Fruit fly (Drosophila melanogaster) whole organism, prepupa: ENCODE results near the gene Nse1.

Experiments used
- Blimp-1 ChIP-seq: fragments of 200-800 bp; sonication (Bioruptor generic); optimal IDR thresholded peaks from 3 replicates; lab custom pipeline; 2017; ENCODE audit warnings: missing biosample characterization, missing genetic modification characterization, mild to moderate bottlenecking, moderate library complexity, missing genetic modification reagents
- CG10631 ChIP-seq: fragments of 200-800 bp; sonication (Bioruptor generic); optimal IDR thresholded peaks from 2 replicates; lab custom pipeline; 2016; ENCODE audit warnings: missing biosample characterization, missing genetic modification characterization
- CG11902 ChIP-seq: fragments of 200-800 bp; sonication (Bioruptor generic); optimal IDR thresholded peaks from 3 replicates; lab custom pipeline; 2016; ENCODE audit warnings: missing biosample characterization, missing genetic modification characterization
- CG15336 ChIP-seq: fragments of 200-800 bp; sonication (Bioruptor generic); IDR thresholded peaks from 2 replicates; pipeline ENCODE4 v1.3.6; 2022; ENCODE audit warnings: missing biosample characterization, missing genetic modification characterization
- CG1621 ChIP-seq: fragments of 200-800 bp; sonication (Bioruptor generic); optimal IDR thresholded peaks from 3 replicates; lab custom pipeline; 2018; ENCODE audit warnings: missing biosample characterization, mild to moderate bottlenecking, missing genetic modification characterization
- CG16779 ChIP-seq: fragments of 200-800 bp; sonication (Bioruptor generic); optimal IDR thresholded peaks from 3 replicates; lab custom pipeline; 2017; ENCODE audit warnings: missing biosample characterization, mild to moderate bottlenecking, missing genetic modification characterization
- CG3032 ChIP-seq: fragments of 200-800 bp; optimal IDR thresholded peaks from 2 replicates; lab custom pipeline; 2019; ENCODE audit warnings: missing biosample characterization, mild to moderate bottlenecking, missing genetic modification characterization, moderate library complexity
- CG3919 ChIP-seq: fragments of 200-800 bp; sonication (Bioruptor generic); optimal IDR thresholded peaks from 3 replicates; lab custom pipeline; 2016; ENCODE audit warnings: missing biosample characterization, missing genetic modification characterization
- CG4318 ChIP-seq: fragments of 200-800 bp; sonication (Bioruptor generic); optimal IDR thresholded peaks from 3 replicates; lab custom pipeline; 2017; ENCODE audit warnings: missing biosample characterization, mild to moderate bottlenecking, missing genetic modification characterization
- CG6163 ChIP-seq: fragments of 200-800 bp; sonication (Bioruptor generic); IDR thresholded peaks from 3 replicates; pipeline ENCODE4 v1.3.6; 2022; ENCODE audit warnings: missing biosample characterization, missing genetic modification characterization
- CG6276 ChIP-seq: fragments of 200-800 bp; sonication (Bioruptor generic); optimal IDR thresholded peaks from 2 replicates; lab custom pipeline; 2017; ENCODE audit warnings: missing biosample characterization, mild to moderate bottlenecking, missing genetic modification characterization
- CG6808 ChIP-seq: fragments of 200-800 bp; sonication (Bioruptor generic); optimal IDR thresholded peaks from 3 replicates; lab custom pipeline; 2017; ENCODE audit warnings: missing biosample characterization, missing genetic modification characterization, mild to moderate bottlenecking, moderate library complexity, missing genetic modification reagents
- CG6854 ChIP-seq: fragments of 200-800 bp; sonication (Bioruptor generic); optimal IDR thresholded peaks from 2 replicates; lab custom pipeline; 2017; ENCODE audit warnings: missing biosample characterization, mild to moderate bottlenecking, missing genetic modification characterization
- CG7368 ChIP-seq: fragments of 200-800 bp; sonication (Bioruptor generic); optimal IDR thresholded peaks from 3 replicates; lab custom pipeline; 2016; ENCODE audit warnings: missing biosample characterization, missing genetic modification characterization
- CG8119 ChIP-seq: fragments of 200-800 bp; sonication (Bioruptor generic); IDR thresholded peaks from 3 replicates; pipeline ENCODE4 v1.3.6; 2022; ENCODE audit warnings: missing biosample characterization, missing genetic modification characterization
- CG8319 ChIP-seq: fragments of 200-800 bp; sonication (Bioruptor generic); optimal IDR thresholded peaks from 3 replicates; lab custom pipeline; 2016; ENCODE audit warnings: missing biosample characterization, missing genetic modification characterization
- CG8632 ChIP-seq: fragments of 200-800 bp; sonication (Bioruptor generic); optimal IDR thresholded peaks from 3 replicates; lab custom pipeline; 2016; ENCODE audit warnings: missing biosample characterization, missing genetic modification characterization
- CG9139 ChIP-seq: fragments of 200-800 bp; sonication (Bioruptor generic); optimal IDR thresholded peaks from 3 replicates; lab custom pipeline; 2017; ENCODE audit warnings: missing biosample characterization, mild to moderate bottlenecking, missing genetic modification characterization
- Eip75B ChIP-seq: fragments of 200-800 bp; sonication (Bioruptor generic); optimal IDR thresholded peaks from 3 replicates; lab custom pipeline; 2016; ENCODE audit warnings: missing biosample characterization, missing genetic modification characterization
- Eip78C ChIP-seq: fragments of 200-800 bp; sonication (Bioruptor generic); peaks from one replicate; lab custom pipeline; 2016; ENCODE audit warnings: missing biosample characterization, missing genetic modification characterization
- Ets21C ChIP-seq: fragments of 200-800 bp; sonication (Bioruptor generic); optimal IDR thresholded peaks from 3 replicates; lab custom pipeline; 2016; ENCODE audit warnings: missing biosample characterization, missing genetic modification characterization
- Ets96B ChIP-seq: fragments of 200-800 bp; optimal IDR thresholded peaks from 2 replicates; lab custom pipeline; 2019; ENCODE audit warnings: missing biosample characterization, mild to moderate bottlenecking, missing genetic modification characterization, moderate library complexity
- Gug ChIP-seq: fragments of 200-800 bp; sonication (Bioruptor generic); IDR thresholded peaks from 2 replicates; pipeline ENCODE4 v1.3.6; 2022; ENCODE audit warnings: missing biosample characterization, missing genetic modification characterization
- Hr38 ChIP-seq: sonication (Bioruptor generic); optimal IDR thresholded peaks from 2 replicates; lab custom pipeline; 2016; ENCODE audit warnings: missing biosample characterization, missing genetic modification characterization
- Met ChIP-seq: fragments of 200-800 bp; sonication (Bioruptor generic); optimal IDR thresholded peaks from 3 replicates; lab custom pipeline; 2016; ENCODE audit warnings: missing biosample characterization, missing genetic modification characterization
- Smox ChIP-seq: fragments of 200-800 bp; sonication (Bioruptor generic); optimal IDR thresholded peaks from 3 replicates; lab custom pipeline; 2016; ENCODE audit warnings: missing biosample characterization, missing genetic modification characterization
- Sox102F ChIP-seq: fragments of 200-800 bp; sonication (Bioruptor generic); optimal IDR thresholded peaks from 2 replicates; lab custom pipeline; 2016; ENCODE audit warnings: missing biosample characterization, mild to moderate bottlenecking, missing genetic modification characterization
- Sox14 ChIP-seq: fragments of 200-800 bp; sonication (Bioruptor generic); optimal IDR thresholded peaks from 3 replicates; lab custom pipeline; 2016; ENCODE audit warnings: missing biosample characterization, missing genetic modification characterization
- Sox15 ChIP-seq: fragments of 200-800 bp; sonication (Bioruptor generic); optimal IDR thresholded peaks from 3 replicates; lab custom pipeline; 2016; ENCODE audit warnings: missing biosample characterization, missing genetic modification characterization
- achi ChIP-seq: fragments of 200-800 bp; sonication (Bioruptor generic); optimal IDR thresholded peaks from 3 replicates; lab custom pipeline; 2016; ENCODE audit warnings: missing biosample characterization, missing genetic modification characterization
- cyc ChIP-seq: fragments of 200-800 bp; sonication (Bioruptor generic); optimal IDR thresholded peaks from 3 replicates; lab custom pipeline; 2016; ENCODE audit warnings: missing biosample characterization, missing genetic modification characterization
- eg ChIP-seq: fragments of 200-800 bp; sonication (Bioruptor generic); IDR thresholded peaks from 3 replicates; pipeline ENCODE4 v1.3.6; 2022; ENCODE audit warnings: missing biosample characterization, missing genetic modification characterization
- fd59A ChIP-seq: fragments of 200-800 bp; sonication (Bioruptor generic); optimal IDR thresholded peaks from 2 replicates; lab custom pipeline; 2017; ENCODE audit warnings: missing biosample characterization, mild to moderate bottlenecking, missing genetic modification characterization, missing genetic modification reagents
- fd85E ChIP-seq: fragments of 200-800 bp; sonication (Bioruptor generic); optimal IDR thresholded peaks from 3 replicates; lab custom pipeline; 2016; ENCODE audit warnings: missing biosample characterization, missing genetic modification characterization
- fkh ChIP-seq: fragments of 200-800 bp; sonication (Bioruptor generic); optimal IDR thresholded peaks from 3 replicates; lab custom pipeline; 2017; ENCODE audit warnings: missing biosample characterization, mild to moderate bottlenecking, missing genetic modification characterization, moderate library complexity
- lz ChIP-seq: fragments of 200-800 bp; sonication (Bioruptor generic); optimal IDR thresholded peaks from 3 replicates; lab custom pipeline; 2016; ENCODE audit warnings: missing biosample characterization, missing genetic modification characterization
- net ChIP-seq: fragments of 200-800 bp; sonication (Bioruptor generic); optimal IDR thresholded peaks from 3 replicates; lab custom pipeline; 2016; ENCODE audit warnings: missing biosample characterization, missing genetic modification characterization
- pdm3 ChIP-seq: fragments of 200-800 bp; sonication (Bioruptor generic); optimal IDR thresholded peaks from 3 replicates; lab custom pipeline; 2016; ENCODE audit warnings: missing biosample characterization, missing genetic modification characterization
- salr ChIP-seq, 2 experiments: fragments of 200-800 bp; sonication (Bioruptor generic); optimal IDR thresholded peaks; 3 replicates each; lab custom pipeline; 2016 to 2018; ENCODE audit warnings: missing biosample characterization in 2 of 2, missing genetic modification characterization in 2 of 2, mild to moderate bottlenecking in 1 of 2
- spab ChIP-seq: fragments of 200-800 bp; sonication (Bioruptor generic); optimal IDR thresholded peaks from 2 replicates; lab custom pipeline; 2017; ENCODE audit warnings: missing biosample characterization, mild to moderate bottlenecking, missing genetic modification characterization, missing genetic modification reagents
- ss ChIP-seq, 2 experiments: fragments of 200-800 bp; sonication (Bioruptor generic); optimal IDR thresholded peaks; 2 replicates in 1 of 2; 3 replicates in 1 of 2; lab custom pipeline; 2017 to 2018; ENCODE audit warnings: mild to moderate bottlenecking in 2 of 2, missing biosample characterization in 2 of 2, missing genetic modification characterization in 2 of 2, moderate library complexity in 1 of 2
- svp ChIP-seq: fragments of 200-800 bp; sonication (Bioruptor generic); peaks from one replicate; lab custom pipeline; 2016; ENCODE audit warnings: missing biosample characterization, missing genetic modification characterization
- topi ChIP-seq: fragments of 200-800 bp; sonication (Bioruptor generic); optimal IDR thresholded peaks from 3 replicates; lab custom pipeline; 2016; ENCODE audit warnings: missing biosample characterization, missing genetic modification characterization
- vri ChIP-seq: fragments of 200-800 bp; sonication (Bioruptor generic); optimal IDR thresholded peaks from 3 replicates; lab custom pipeline; 2016; ENCODE audit warnings: missing biosample characterization, mild to moderate bottlenecking, missing genetic modification characterization

Gene Nse1

DNA sequence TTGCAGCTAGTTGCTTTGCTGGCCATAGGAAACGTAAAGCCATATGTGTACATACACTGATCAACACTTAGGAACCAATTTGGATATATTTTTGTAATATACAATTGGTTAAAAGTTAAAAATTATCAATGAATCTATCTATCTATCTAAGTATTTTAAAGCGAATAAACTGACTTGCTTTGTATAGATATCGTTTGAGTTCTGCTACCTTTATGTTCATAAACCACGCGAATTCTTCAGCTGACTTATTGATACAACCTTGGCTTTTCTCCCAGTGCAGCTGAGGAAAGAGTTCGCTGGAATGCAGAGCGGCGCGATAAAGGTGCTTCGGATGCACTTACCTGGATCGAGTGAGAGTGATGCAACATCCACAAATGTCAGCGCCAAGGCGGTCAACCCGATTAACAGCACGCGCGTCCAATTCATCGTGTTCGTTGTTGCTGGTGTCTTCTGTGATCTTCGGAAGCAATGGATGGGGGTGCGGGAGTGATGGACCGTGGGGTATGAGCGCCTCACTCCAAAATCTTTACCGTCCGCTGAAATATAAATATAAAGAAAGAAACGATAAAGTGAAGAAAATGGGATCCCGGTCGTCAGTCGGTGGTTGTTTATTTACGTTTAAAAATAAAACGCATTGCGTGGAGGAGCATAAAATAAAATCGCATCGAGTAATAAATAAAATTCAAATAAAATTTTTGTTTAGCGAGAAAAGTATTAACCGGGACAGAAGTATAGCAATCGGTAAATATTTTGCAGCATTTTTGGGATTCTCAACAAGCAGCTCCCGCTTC, 24.2 kb upstream of the Nse1 start (continued):
- TF ChIP-seq fd59A (GFP tag; lab: Kevin White, UChicago) = no peak
- TF ChIP-seq CG4318 (GFP tag; lab: Kevin White, UChicago) = no peak
- no peak for TF ChIP-seq cyc (GFP tag; lab: Kevin White, UChicago)
- TF ChIP-seq Ets96B (tag; lab: Kevin White, UChicago) = peak; percentile 51
- TF ChIP-seq Smox = peak; percentile 3
- TF ChIP-seq salr (GFP tag; optimal IDR thresholded peaks at IDR 0.05; lab: Kevin White, UChicago) = no peak
- TF ChIP-seq net = peak; percentile 13
- no peak for TF ChIP-seq CG8319 (GFP tag; lab: Kevin White, UChicago)
- peak; percentile 3 for TF ChIP-seq pdm3

DNA sequence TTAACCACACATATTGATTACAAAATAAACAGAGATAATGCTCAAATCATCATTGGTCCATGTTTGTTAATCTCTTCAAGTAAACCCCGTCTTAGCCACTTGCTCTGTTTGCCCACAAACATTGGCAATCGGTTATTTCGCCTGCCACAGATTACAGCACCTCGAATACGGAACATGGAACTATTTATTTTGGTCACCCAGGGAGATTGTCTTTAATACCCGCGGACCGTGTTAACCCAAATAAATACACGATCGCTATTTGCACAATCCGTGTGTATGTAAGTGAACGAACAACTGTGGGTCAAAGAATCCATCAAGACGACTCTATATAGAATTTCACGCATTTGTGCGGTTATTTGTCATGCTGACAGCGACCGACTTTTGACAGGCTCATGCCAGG, 23.3 kb upstream of the Nse1 start:
- TF ChIP-seq salr (GFP tag; optimal IDR thresholded peaks at IDR 0.05; lab: Kevin White, UChicago) = no peak
- TF ChIP-seq CG8632 (GFP tag; lab: Kevin White, UChicago) = peak; percentile 11
- peak; percentile 90 for TF ChIP-seq fkh (GFP tag; lab: Kevin White, UChicago)
- no peak for TF ChIP-seq CG4318 (GFP tag; lab: Kevin White, UChicago)
- no peak for TF ChIP-seq fd85E
- no peak for TF ChIP-seq eg
- TF ChIP-seq CG6163 (GFP tag; lab: Robert Waterston, UW) = no peak
- TF ChIP-seq Blimp-1 (GFP tag; lab: Kevin White, UChicago) = no peak
- TF ChIP-seq Hr38 (GFP tag; lab: Kevin White, UChicago) = no peak
- no peak for TF ChIP-seq spab (GFP tag; lab: Kevin White, UChicago)
- no peak for TF ChIP-seq lz (GFP tag; lab: Kevin White, UChicago)
- TF ChIP-seq CG16779 (tag; lab: Kevin White, UChicago) = no peak
- TF ChIP-seq cyc (GFP tag; lab: Kevin White, UChicago) = no peak
- TF ChIP-seq CG6854 = no peak
- TF ChIP-seq CG3032 = no peak
- TF ChIP-seq Sox102F (GFP tag; lab: Kevin White, UChicago) = no peak
- TF ChIP-seq Gug = no peak
- peak; percentile 2 for TF ChIP-seq CG10631 (GFP tag; lab: Kevin White, UChicago)
- TF ChIP-seq svp (GFP tag; lab: Kevin White, UChicago) = no peak
- peak; percentile 36 for TF ChIP-seq Eip78C (GFP tag; lab: Kevin White, UChicago)
- TF ChIP-seq Eip75B (GFP tag; lab: Kevin White, UChicago) = no peak
- no peak for TF ChIP-seq CG3919 (GFP tag; lab: Kevin White, UChicago)
- no peak for TF ChIP-seq CG6276 (GFP tag; lab: Kevin White, UChicago)

DNA sequence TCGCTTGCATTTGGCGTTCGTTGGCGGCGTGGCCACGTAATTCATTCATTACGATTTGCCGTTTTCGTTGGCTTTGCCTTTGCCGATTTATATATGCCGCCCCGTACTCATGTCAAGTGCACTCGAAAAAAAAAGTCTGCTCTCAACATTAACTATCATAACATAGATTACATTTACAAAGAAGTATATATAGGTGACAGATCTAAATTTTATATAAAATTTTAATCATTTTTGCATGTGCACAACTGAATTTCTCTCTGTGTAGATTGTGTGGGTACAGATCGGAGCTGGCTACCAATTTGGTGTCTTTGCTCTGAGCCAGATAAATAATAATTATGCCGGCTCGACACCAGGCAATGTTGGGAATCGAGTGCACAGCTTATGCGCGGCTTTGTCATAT, 21.0 kb upstream of the Nse1 start:
- TF ChIP-seq pdm3 = peak; percentile 77
- TF ChIP-seq Ets96B (tag; lab: Kevin White, UChicago) = peak; percentile 67
- peak; percentile 69 for TF ChIP-seq Ets21C (GFP tag; lab: Kevin White, UChicago)
- peak; percentile 81 for TF ChIP-seq svp (GFP tag; lab: Kevin White, UChicago)
- peak; percentile 49 for TF ChIP-seq CG3032
- TF ChIP-seq CG6808 = peak; percentile 16
- peak; percentile 83 for TF ChIP-seq CG15336 (GFP tag; lab: Robert Waterston, UW)
- peak; percentile 72 for TF ChIP-seq CG10631 (GFP tag; lab: Kevin White, UChicago)
- TF ChIP-seq ss (GFP tag; optimal IDR thresholded peaks at IDR 0.05; lab: Kevin White, UChicago) = peak in 1 of 2 experiments; percentile 16
- peak; percentile 35 for TF ChIP-seq CG8632 (GFP tag; lab: Kevin White, UChicago)
- peak; percentile 6 for TF ChIP-seq Sox15 (GFP tag; lab: Kevin White, UChicago)
- TF ChIP-seq net = peak; percentile 57
- peak; percentile 45 for TF ChIP-seq CG1621
- peak; percentile 73 for TF ChIP-seq Sox14 (GFP tag; lab: Kevin White, UChicago)
- peak; percentile 81 for TF ChIP-seq CG8119 (GFP tag; lab: Robert Waterston, UW)
- TF ChIP-seq CG16779 (tag; lab: Kevin White, UChicago) = no peak
- TF ChIP-seq CG4318 (GFP tag; lab: Kevin White, UChicago) = peak; percentile 47
- TF ChIP-seq achi = peak; percentile 65
- TF ChIP-seq topi (GFP tag; lab: Kevin White, UChicago) = peak; percentile 72
- peak; percentile 88 for TF ChIP-seq CG6163 (GFP tag; lab: Robert Waterston, UW)
- TF ChIP-seq CG9139 (GFP tag; lab: Kevin White, UChicago) = no peak
- TF ChIP-seq lz (GFP tag; lab: Kevin White, UChicago) = peak; percentile 74
- no peak for TF ChIP-seq fd85E
- TF ChIP-seq Hr38 (GFP tag; lab: Kevin White, UChicago) = no peak
- TF ChIP-seq CG7368 (GFP tag; lab: Kevin White, UChicago) = peak; percentile 57
- peak; percentile 46 for TF ChIP-seq vri (GFP tag; lab: Kevin White, UChicago)
- peak; percentile 56 for TF ChIP-seq CG11902 (GFP tag; lab: Kevin White, UChicago)
- TF ChIP-seq fd59A (GFP tag; lab: Kevin White, UChicago) = peak; percentile 21
- peak; percentile 79 for TF ChIP-seq Met (GFP tag; lab: Kevin White, UChicago)
- TF ChIP-seq Sox102F (GFP tag; lab: Kevin White, UChicago) = peak; percentile 63
- peak; percentile 26 for TF ChIP-seq Blimp-1 (GFP tag; lab: Kevin White, UChicago)
